Fruit fly (Drosophila melanogaster) whole organism, adult: ENCODE results near the gene Rhp.

Source experiments
- CG11617 ChIP-seq: fragments of 200-800 bp; sonication (Bioruptor generic); optimal IDR thresholded peaks from 2 replicates; lab custom pipeline; 2017; ENCODE audit warnings: mild to moderate bottlenecking, missing biosample characterization, missing genetic modification reagents, missing genetic modification characterization
- CG14711 ChIP-seq: fragments of 200-800 bp; sonication (Bioruptor generic); optimal IDR thresholded peaks from 2 replicates; lab custom pipeline; 2018; ENCODE audit warnings: missing biosample characterization, mild to moderate bottlenecking, missing genetic modification characterization, moderate library complexity
- CG1620 ChIP-seq: fragments of 200-800 bp; sonication (Bioruptor generic); optimal IDR thresholded peaks from 2 replicates; lab custom pipeline; 2016; ENCODE audit warnings: missing biosample characterization, missing genetic modification characterization
- CG33017 ChIP-seq: fragments of 200-800 bp; sonication (Bioruptor generic); optimal IDR thresholded peaks from 2 replicates; lab custom pipeline; 2018; ENCODE audit warnings: missing biosample characterization, mild to moderate bottlenecking, missing genetic modification characterization, moderate library complexity
- CG5204 ChIP-seq: fragments of 200-800 bp; sonication (Bioruptor generic); optimal IDR thresholded peaks from 2 replicates; lab custom pipeline; 2016; ENCODE audit warnings: missing biosample characterization, missing genetic modification characterization
- CG7101 ChIP-seq: fragments of 200-800 bp; sonication (Bioruptor generic); optimal IDR thresholded peaks from 2 replicates; lab custom pipeline; 2018; ENCODE audit warnings: missing biosample characterization, mild to moderate bottlenecking, missing genetic modification characterization, moderate library complexity
- Clk ChIP-seq: fragments of 200-800 bp; sonication (Bioruptor generic); optimal IDR thresholded peaks from 2 replicates; lab custom pipeline; 2017; ENCODE audit warnings: missing biosample characterization, missing genetic modification characterization
- Crg-1 ChIP-seq: fragments of 200-800 bp; sonication (Bioruptor generic); optimal IDR thresholded peaks from 2 replicates; lab custom pipeline; 2016; ENCODE audit warnings: missing biosample characterization, missing genetic modification characterization
- Hr96 ChIP-seq: fragments of 200-800 bp; sonication (Bioruptor generic); optimal IDR thresholded peaks from 2 replicates; lab custom pipeline; 2016; ENCODE audit warnings: missing biosample characterization, missing genetic modification characterization
- Mnt ChIP-seq: fragments of 200-800 bp; sonication (Bioruptor generic); optimal IDR thresholded peaks from 2 replicates; lab custom pipeline; 2016; ENCODE audit warnings: missing biosample characterization, mild to moderate bottlenecking, missing genetic modification characterization
- bab1 ChIP-seq: fragments of 200-800 bp; sonication (Bioruptor generic); optimal IDR thresholded peaks from 3 replicates; lab custom pipeline; 2019; ENCODE audit warnings: missing biosample characterization, mild to moderate bottlenecking, missing genetic modification characterization, moderate library complexity
- cic ChIP-seq: fragments of 200-800 bp; sonication (Bioruptor generic); optimal IDR thresholded peaks from 2 replicates; lab custom pipeline; 2017; ENCODE audit warnings: missing biosample characterization, mild to moderate bottlenecking, missing genetic modification characterization, moderate library complexity
- cnc ChIP-seq, 2 experiments: fragments of >200 bp; optimal IDR thresholded peaks; 2 replicates each; lab custom pipeline; 2017
- kay ChIP-seq: fragments of 200-800 bp; sonication (Bioruptor generic); peaks from one replicate; lab custom pipeline; 2016; ENCODE audit warnings: missing biosample characterization, missing genetic modification characterization, borderline replicate concordance
- ovo ChIP-seq: fragments of 200-800 bp; sonication (Bioruptor generic); optimal IDR thresholded peaks from 2 replicates; lab custom pipeline; 2016; ENCODE audit warnings: missing biosample characterization, missing genetic modification characterization
- pad ChIP-seq: fragments of 200-800 bp; sonication (Bioruptor generic); optimal IDR thresholded peaks from 3 replicates; lab custom pipeline; 2017; ENCODE audit warnings: missing biosample characterization, missing genetic modification characterization, mild to moderate bottlenecking, moderate library complexity, missing genetic modification reagents
- tj ChIP-seq: fragments of 200-800 bp; sonication (Bioruptor generic); optimal IDR thresholded peaks from 3 replicates; lab custom pipeline; 2017; ENCODE audit warnings: missing biosample characterization, mild to moderate bottlenecking, missing genetic modification characterization, moderate library complexity
- toe ChIP-seq: fragments of 200-800 bp; sonication (Bioruptor generic); optimal IDR thresholded peaks from 2 replicates; lab custom pipeline; 2016; ENCODE audit warnings: missing biosample characterization, missing genetic modification characterization

Rhp gene

dm6 chrX:15834594-15835236 is 46.0 kb downstream of the Rhp start:
- TF ChIP-seq kay (GFP tag; lab: Kevin White, UChicago) = peak; percentile 96
- TF ChIP-seq Mnt (GFP tag; lab: Kevin White, UChicago) = peak; percentile 43
- TF ChIP-seq pad = peak; percentile 74
- TF ChIP-seq ovo (GFP tag; lab: Kevin White, UChicago) = peak; percentile 29
- no peak for TF ChIP-seq toe (GFP tag; lab: Kevin White, UChicago)
- no peak for TF ChIP-seq CG14711 (tag; lab: Kevin White, UChicago)
- peak; percentile 38 for TF ChIP-seq CG11617 (GFP tag; lab: Kevin White, UChicago)
- TF ChIP-seq tj = peak; percentile 80

- TF ChIP-seq Mnt (GFP tag; lab: Kevin White, UChicago) = peak; percentile 24
- TF ChIP-seq CG14711 (tag; lab: Kevin White, UChicago) = peak; percentile 10
- no peak for TF ChIP-seq cic
- no peak for TF ChIP-seq Hr96
- TF ChIP-seq CG7101 (tag; lab: Kevin White, UChicago) = peak; percentile 26
- peak; percentile 52 for TF ChIP-seq bab1
- TF ChIP-seq CG1620 (GFP tag; lab: Kevin White, UChicago) = peak; percentile 59
- TF ChIP-seq Crg-1 (GFP tag; lab: Kevin White, UChicago) = no peak
- peak; percentile 2 for TF ChIP-seq toe (GFP tag; lab: Kevin White, UChicago)
- TF ChIP-seq ovo (GFP tag; lab: Kevin White, UChicago) = no peak
- TF ChIP-seq CG5204 = no peak
- TF ChIP-seq CG11617 (GFP tag; lab: Kevin White, UChicago) = no peak
- TF ChIP-seq Clk = no peak
These were observed 46.7 kb downstream of the Rhp start, which contains the start of gene Chc for dm6 chrX:15835393-15835792. Gene Chc, minus strand, starts transcription at chrX:15835490.

dm6 chrX:15837530-15837929 is 48.8 kb downstream of the Rhp start, which contains the start of gene CG8565:
Gene CG8565, plus strand, starts transcription at chrX:15837830.
- TF ChIP-seq CG7101 (tag; lab: Kevin White, UChicago) = no peak
- no peak for TF ChIP-seq tj

- TF ChIP-seq bab1 = no peak
These were observed 51.3 kb downstream of the Rhp start for dm6 chrX:15840003-15840402.

dm6 chrX:15841346-15841745 is 52.6 kb downstream of the Rhp start:
- TF ChIP-seq CG33017 (tag; lab: Kevin White, UChicago) (no peak), Mnt (GFP tag; lab: Kevin White, UChicago) (no peak), cnc (optimal IDR thresholded peaks at IDR 0.05; lab: Kevin White, UChicago) (no peak)
